Worm (Caenorhabditis elegans): ENCODE measurements around the gene F53F4.12.

The F53F4.12 gene

ce11 chrV:13650800-13651199, 25.0 kb downstream of the F53F4.12 start:
- TF ChIP-seq ama-1 (optimal IDR thresholded peaks at IDR 0.05) = no peak
- no peak for TF ChIP-seq pha-4 (tag; optimal IDR thresholded peaks at IDR 0.05)
- no peak for TF ChIP-seq tbx-2 (tag; optimal IDR thresholded peaks at IDR 0.05)
- TF ChIP-seq ceh-16 (tag; optimal IDR thresholded peaks at IDR 0.05) = no peak
- no peak for TF ChIP-seq mdl-1 (tag; optimal IDR thresholded peaks at IDR 0.05)
- no peak for TF ChIP-seq fos-1 (tag; optimal IDR thresholded peaks at IDR 0.05)
- TF ChIP-seq pqm-1 (tag; optimal IDR thresholded peaks at IDR 0.05) = no peak
- no peak for TF ChIP-seq nhr-12 (tag; optimal IDR thresholded peaks at IDR 0.05)
- TF ChIP-seq lin-15B (tag; optimal IDR thresholded peaks at IDR 0.05) = no peak
- no peak for TF ChIP-seq fkh-10 (GFP tag; optimal IDR thresholded peaks at IDR 0.05)
- TF ChIP-seq elt-2 (tag; optimal IDR thresholded peaks at IDR 0.05) = no peak
- no peak for TF ChIP-seq nhr-67 (tag; optimal IDR thresholded peaks at IDR 0.05)

ce11 chrV:13652322-13652721, 26.5 kb downstream of the F53F4.12 start:
- no peak for TF ChIP-seq aly-2 (tag; optimal IDR thresholded peaks at IDR 0.05)
- peak; percentile 55 for TF ChIP-seq nhr-43 (tag; optimal IDR thresholded peaks at IDR 0.05; ENCODE audit: poor library complexity, severe bottlenecking)
- peak; percentile 4 for TF ChIP-seq elt-2 (tag; optimal IDR thresholded peaks at IDR 0.05)

ce11 chrV:13653713-13654393, 28.0 kb downstream of the F53F4.12 start, which contains the start of gene lpin-1:
Gene lpin-1, minus strand, starts transcription at chrV:13654129.
- TF ChIP-seq ceh-16 (tag; optimal IDR thresholded peaks at IDR 0.05) = no peak
- TF ChIP-seq nhr-25 (tag; optimal IDR thresholded peaks at IDR 0.05) = peak; percentile 19
- peak; percentile 79 for TF ChIP-seq pqm-1 (tag; optimal IDR thresholded peaks at IDR 0.05)
- no peak for TF ChIP-seq zag-1 (tag; optimal IDR thresholded peaks at IDR 0.05)
- peak; percentile 72 for TF ChIP-seq elt-2 (tag; optimal IDR thresholded peaks at IDR 0.05)
- peak; percentile 32 for TF ChIP-seq nhr-23 (tag; optimal IDR thresholded peaks at IDR 0.05)
- no peak for TF ChIP-seq fkh-10 (GFP tag; optimal IDR thresholded peaks at IDR 0.05)
- peak; percentile 0 for TF ChIP-seq nhr-43 (tag; optimal IDR thresholded peaks at IDR 0.05; ENCODE audit: poor library complexity, severe bottlenecking)
- TF ChIP-seq lsy-12 (tag; optimal IDR thresholded peaks at IDR 0.05) = peak; percentile 11

- TF ChIP-seq R02D3.7 (tag; optimal IDR thresholded peaks at IDR 0.05) (no peak), lsy-12 (tag; optimal IDR thresholded peaks at IDR 0.05) (no peak), nhr-77 (tag; optimal IDR thresholded peaks at IDR 0.05) (no peak), fkh-10 (GFP tag; optimal IDR thresholded peaks at IDR 0.05) (no peak), mml-1 (tag; optimal IDR thresholded peaks at IDR 0.05) (no peak), sea-2 (GFP tag; optimal IDR thresholded peaks at IDR 0.05) (no peak), nhr-12 (tag; optimal IDR thresholded peaks at IDR 0.05) (no peak), pha-4 (tag; optimal IDR thresholded peaks at IDR 0.05) (peak; percentile 1), mdl-1 (tag; optimal IDR thresholded peaks at IDR 0.05) (no peak), ZK546.5 (tag; optimal IDR thresholded peaks at IDR 0.05) (no peak), ama-1 (optimal IDR thresholded peaks at IDR 0.05) (peak; percentile 70), ztf-11 (tag; optimal IDR thresholded peaks at IDR 0.05) (no peak), elt-2 (tag; optimal IDR thresholded peaks at IDR 0.05) (no peak), elt-3 (tag; optimal IDR thresholded peaks at IDR 0.05) (no peak), pqm-1 (tag; optimal IDR thresholded peaks at IDR 0.05) (no peak), unc-39 (tag; optimal IDR thresholded peaks at IDR 0.05) (no peak), lin-15B (tag; optimal IDR thresholded peaks at IDR 0.05) (no peak), nhr-43 (tag; optimal IDR thresholded peaks at IDR 0.05; ENCODE audit: poor library complexity, severe bottlenecking) (peak; percentile 34)
Measured at ce11 chrV:13654394-13654792, 28.5 kb downstream of the F53F4.12 start.

ce11 chrV:13655202-13655764, 29.4 kb downstream of the F53F4.12 start:
- TF ChIP-seq nhr-28 (tag; optimal IDR thresholded peaks at IDR 0.05) = peak; percentile 21
- TF ChIP-seq nhr-11 (tag; optimal IDR thresholded peaks at IDR 0.05) = peak; percentile 22
- TF ChIP-seq unc-62 (GFP tag; optimal IDR thresholded peaks at IDR 0.05) = peak; percentile 24
- TF ChIP-seq jun-1 (tag; optimal IDR thresholded peaks at IDR 0.05) = peak; percentile 7
- TF ChIP-seq R02D3.7 (tag; optimal IDR thresholded peaks at IDR 0.05) = peak; percentile 14
- peak; percentile 84 for TF ChIP-seq nhr-23 (tag; optimal IDR thresholded peaks at IDR 0.05)
- peak; percentile 52 for TF ChIP-seq lsy-12 (tag; optimal IDR thresholded peaks at IDR 0.05)
- peak; percentile 70 for TF ChIP-seq egl-5 (tag; optimal IDR thresholded peaks at IDR 0.05)
- peak; percentile 61 for TF ChIP-seq elt-1 (tag; optimal IDR thresholded peaks at IDR 0.05)
- peak; percentile 47 for TF ChIP-seq hmg-11 (tag; optimal IDR thresholded peaks at IDR 0.05)
- TF ChIP-seq sea-2 (GFP tag; optimal IDR thresholded peaks at IDR 0.05) = no peak
- no peak for TF ChIP-seq nhr-67 (tag; optimal IDR thresholded peaks at IDR 0.05)
- TF ChIP-seq nhr-43 (tag; optimal IDR thresholded peaks at IDR 0.05; ENCODE audit: poor library complexity, severe bottlenecking) = peak; percentile 75
- peak; percentile 61 for TF ChIP-seq lin-15B (tag; optimal IDR thresholded peaks at IDR 0.05)
- TF ChIP-seq ama-1 (optimal IDR thresholded peaks at IDR 0.05) = peak; percentile 63
- peak; percentile 80 for TF ChIP-seq nfya-1 (tag; optimal IDR thresholded peaks at IDR 0.05; ENCODE audit: insufficient read depth)
- no peak for TF ChIP-seq nhr-77 (tag; optimal IDR thresholded peaks at IDR 0.05)
- peak; percentile 9 for TF ChIP-seq tbx-2 (tag; optimal IDR thresholded peaks at IDR 0.05)
- peak; percentile 81 for TF ChIP-seq nhr-25 (tag; optimal IDR thresholded peaks at IDR 0.05)
- TF ChIP-seq unc-39 (tag; optimal IDR thresholded peaks at IDR 0.05) = no peak
- TF ChIP-seq ceh-16 (tag; optimal IDR thresholded peaks at IDR 0.05) = no peak
- peak; percentile 83 for TF ChIP-seq pha-4 (tag; optimal IDR thresholded peaks at IDR 0.05)
- peak; percentile 37 for TF ChIP-seq snpc-4 (tag; optimal IDR thresholded peaks at IDR 0.05)
- peak; percentile 70 for TF ChIP-seq lin-39 (tag; optimal IDR thresholded peaks at IDR 0.05)
- TF ChIP-seq ceh-28 (tag; optimal IDR thresholded peaks at IDR 0.05) = peak; percentile 51
- TF ChIP-seq elt-2 (tag; optimal IDR thresholded peaks at IDR 0.05) = peak; percentile 28
- peak; percentile 1 for TF ChIP-seq pqm-1 (tag; optimal IDR thresholded peaks at IDR 0.05)
- peak; percentile 51 for TF ChIP-seq fkh-10 (GFP tag; optimal IDR thresholded peaks at IDR 0.05)
- peak; percentile 11 for TF ChIP-seq mdl-1 (tag; optimal IDR thresholded peaks at IDR 0.05)
- no peak for TF ChIP-seq egl-27 (tag; optimal IDR thresholded peaks at IDR 0.05)

All from whole organism, L3 larva.